Fruit fly (Drosophila melanogaster): Measurements from ENCODE around the gene Pldn.

- TF ChIP-seq CG14441 (GFP tag; IDR thresholded peaks at IDR 0.05) = no peak
- TF ChIP-seq nerfin-2 (GFP tag; IDR thresholded peaks at IDR 0.05; ENCODE audit: partially characterized antibody) = no peak
- TF ChIP-seq sr (GFP tag; IDR thresholded peaks at IDR 0.05) = no peak
Measured at dm6 chr3L:11684522-11684851, 6.7 kb downstream of the Pldn start.

All from whole organism, embryonic.